Worm (Caenorhabditis elegans) whole organism, mixed stage, embryonic: ENCODE results near the gene znf-474.

Experiments used
- M03D4.4 ChIP-seq: sonication (generic microtip); optimal IDR thresholded peaks from 2 replicates; lab custom pipeline; 2017; ENCODE audit warnings: mild to moderate bottlenecking, missing genetic modification characterization, missing compliant biosample characterization
- bed-3 ChIP-seq: fragments of 200-800 bp; sonication (Bioruptor generic); optimal IDR thresholded peaks from 3 replicates; lab custom pipeline; 2018; ENCODE audit warnings: mild to moderate bottlenecking, missing genetic modification characterization, moderate library complexity, missing compliant biosample characterization
- blmp-1 ChIP-seq: fragments of 150-350 bp; optimal IDR thresholded peaks from 2 replicates; lab custom pipeline; 2014; ENCODE audit warnings: missing biosample characterization, missing genetic modification characterization
- ceh-39 ChIP-seq: fragments of 150-350 bp; optimal IDR thresholded peaks from 2 replicates; lab custom pipeline; 2014; ENCODE audit warnings: missing biosample characterization, missing genetic modification characterization
- ceh-43 ChIP-seq: fragments of 200-800 bp; sonication (Bioruptor generic); optimal IDR thresholded peaks from 2 replicates; lab custom pipeline; 2018; ENCODE audit warnings: mild to moderate bottlenecking, missing genetic modification characterization, moderate library complexity, missing compliant biosample characterization
- ceh-83 ChIP-seq: fragments of 200-800 bp; sonication (Bioruptor generic); optimal IDR thresholded peaks from 2 replicates; lab custom pipeline; 2018; ENCODE audit warnings: mild to moderate bottlenecking, missing genetic modification characterization, missing compliant biosample characterization
- ces-1 ChIP-seq: fragments of 150-350 bp; optimal IDR thresholded peaks from 2 replicates; lab custom pipeline; 2014; ENCODE audit warnings: missing biosample characterization, missing genetic modification reagents, missing genetic modification characterization
- cnd-1 ChIP-seq: fragments of 200-800 bp; sonication (Bioruptor generic); optimal IDR thresholded peaks from 2 replicates; lab custom pipeline; 2018; ENCODE audit warnings: mild to moderate bottlenecking, missing genetic modification characterization, missing compliant biosample characterization
- drap-1 ChIP-seq: fragments of 200-800 bp; sonication (Bioruptor generic); optimal IDR thresholded peaks from 3 replicates; lab custom pipeline; 2018; ENCODE audit warnings: mild to moderate bottlenecking, missing genetic modification characterization, missing compliant biosample characterization
- elt-1 ChIP-seq: sonication (generic microtip); optimal IDR thresholded peaks from 2 replicates; lab custom pipeline; 2017; ENCODE audit warnings: missing genetic modification characterization, mild to moderate bottlenecking, missing compliant biosample characterization, antibody characterized with exemption, moderate library complexity, borderline replicate concordance; ENCODE audit not compliant: insufficient read depth
- elt-3 ChIP-seq: fragments of 150-350 bp; optimal IDR thresholded peaks from 2 replicates; lab custom pipeline; 2014; ENCODE audit warnings: missing biosample characterization, missing genetic modification characterization
- flh-1 ChIP-seq: fragments of 200-800 bp; sonication (Bioruptor generic); optimal IDR thresholded peaks from 2 replicates; lab custom pipeline; 2018; ENCODE audit warnings: mild to moderate bottlenecking, missing genetic modification characterization, moderate library complexity, missing compliant biosample characterization
- ham-2 ChIP-seq: fragments of 200-800 bp; sonication (Bioruptor generic); optimal IDR thresholded peaks from 2 replicates; lab custom pipeline; 2018; ENCODE audit warnings: mild to moderate bottlenecking, missing genetic modification characterization, missing compliant biosample characterization
- hlh-1 ChIP-seq: fragments of 150-350 bp; optimal IDR thresholded peaks from 2 replicates; lab custom pipeline; 2014; ENCODE audit warnings: missing biosample characterization, missing genetic modification reagents, missing genetic modification characterization
- lin-13 ChIP-seq: fragments of 150-350 bp; optimal IDR thresholded peaks from 2 replicates; lab custom pipeline; 2014; ENCODE audit warnings: missing biosample characterization, missing genetic modification characterization
- lin-32 ChIP-seq: fragments of 200-800 bp; sonication (Bioruptor generic); optimal IDR thresholded peaks from 2 replicates; lab custom pipeline; 2018; ENCODE audit warnings: mild to moderate bottlenecking, missing genetic modification characterization, missing compliant biosample characterization
- lsy-2 ChIP-seq: fragments of 150-350 bp; optimal IDR thresholded peaks from 2 replicates; lab custom pipeline; 2014; ENCODE audit warnings: missing biosample characterization, missing genetic modification characterization
- mab-5 ChIP-seq: fragments of 150-350 bp; optimal IDR thresholded peaks from 2 replicates; lab custom pipeline; 2014; ENCODE audit warnings: missing biosample characterization, missing genetic modification characterization
- mep-1 ChIP-seq: fragments of 150-350 bp; optimal IDR thresholded peaks from 2 replicates; lab custom pipeline; 2017; ENCODE audit warnings: missing biosample characterization, missing genetic modification reagents, missing genetic modification characterization, inconsistent platforms
- mls-2 ChIP-seq: sonication (generic microtip); optimal IDR thresholded peaks from 2 replicates; lab custom pipeline; 2016; ENCODE audit warnings: mild to moderate bottlenecking, missing genetic modification characterization, moderate library complexity, missing compliant biosample characterization
- nhr-12 ChIP-seq: fragments of 150-350 bp; optimal IDR thresholded peaks from 2 replicates; lab custom pipeline; 2014; ENCODE audit warnings: missing biosample characterization, missing genetic modification characterization
- nhr-2 ChIP-seq: fragments of 150-350 bp; optimal IDR thresholded peaks from 2 replicates; lab custom pipeline; 2014; ENCODE audit warnings: missing biosample characterization, missing genetic modification characterization
- nhr-237 ChIP-seq: fragments of 150-350 bp; optimal IDR thresholded peaks from 2 replicates; lab custom pipeline; 2014; ENCODE audit warnings: missing biosample characterization, missing genetic modification characterization
- nhr-28 ChIP-seq: fragments of 150-350 bp; optimal IDR thresholded peaks from 2 replicates; lab custom pipeline; 2014; ENCODE audit warnings: missing biosample characterization, missing genetic modification characterization
- nhr-76 ChIP-seq: sonication (generic microtip); optimal IDR thresholded peaks from 2 replicates; lab custom pipeline; 2017; ENCODE audit warnings: missing biosample characterization, missing genetic modification characterization
- pha-4 ChIP-seq: fragments of 150-350 bp; optimal IDR thresholded peaks from 2 replicates; lab custom pipeline; 2018; ENCODE audit warnings: missing biosample characterization, missing genetic modification reagents, missing genetic modification characterization
- sem-2 ChIP-seq: fragments of 200-800 bp; sonication (Bioruptor generic); optimal IDR thresholded peaks from 2 replicates; lab custom pipeline; 2018; ENCODE audit warnings: mild to moderate bottlenecking, missing genetic modification characterization, missing compliant biosample characterization
- snpc-4 ChIP-seq: fragments of 150-350 bp; optimal IDR thresholded peaks from 2 replicates; lab custom pipeline; 2014; ENCODE audit warnings: missing biosample characterization, missing genetic modification characterization
- sptf-1 ChIP-seq: sonication (generic microtip); optimal IDR thresholded peaks from 2 replicates; lab custom pipeline; 2017; ENCODE audit warnings: mild to moderate bottlenecking, missing genetic modification characterization, moderate library complexity, missing compliant biosample characterization
- tbx-8 ChIP-seq: fragments of 200-800 bp; sonication (Bioruptor generic); optimal IDR thresholded peaks from 2 replicates; lab custom pipeline; 2018; ENCODE audit warnings: mild to moderate bottlenecking, missing genetic modification characterization, moderate library complexity, missing compliant biosample characterization
- unc-120 ChIP-seq: sonication (generic microtip); optimal IDR thresholded peaks from 2 replicates; lab custom pipeline; 2017; ENCODE audit warnings: missing genetic modification characterization, missing compliant biosample characterization; ENCODE audit not compliant: poor library complexity, severe bottlenecking
- unc-39 ChIP-seq: fragments of 150-350 bp; optimal IDR thresholded peaks from 2 replicates; lab custom pipeline; 2014; ENCODE audit warnings: missing biosample characterization, missing genetic modification characterization
- unc-62 ChIP-seq: fragments of 150-350 bp; optimal IDR thresholded peaks from 2 replicates; lab custom pipeline; 2014; ENCODE audit warnings: missing biosample characterization, missing genetic modification reagents, missing genetic modification characterization
- zip-8 ChIP-seq: fragments of 150-350 bp; optimal IDR thresholded peaks from 2 replicates; lab custom pipeline; 2014; ENCODE audit warnings: missing biosample characterization, missing genetic modification characterization
- ztf-11 ChIP-seq: fragments of 150-350 bp; optimal IDR thresholded peaks from 2 replicates; lab custom pipeline; 2014; ENCODE audit warnings: missing biosample characterization, missing genetic modification characterization

Gene znf-474

DNA sequence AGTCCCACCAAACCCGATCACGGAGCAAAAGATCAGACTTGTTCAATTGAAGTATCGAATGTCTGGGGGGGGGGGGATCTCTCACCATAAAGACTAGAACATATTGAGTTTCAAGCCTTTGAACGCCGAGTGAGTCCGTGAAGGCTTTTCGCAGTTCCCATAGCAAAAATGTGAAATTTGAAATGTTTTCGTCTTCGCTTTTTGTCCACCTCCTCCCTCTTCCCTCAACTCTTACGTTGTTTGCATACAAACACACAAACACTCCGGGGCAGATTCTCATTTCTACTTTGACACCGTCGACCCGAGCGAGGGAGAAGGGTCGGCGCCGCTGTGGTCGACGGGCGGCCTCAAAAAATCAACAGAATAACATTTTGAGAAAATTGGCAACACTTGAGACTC is 29.4 kb downstream of the znf-474 start:
- TF ChIP-seq nhr-28 (tag; lab: Kevin White, UChicago) (no peak), nhr-237 (tag; lab: Kevin White, UChicago) (no peak), drap-1 (peak; percentile 12), snpc-4 (tag; lab: Kevin White, UChicago) (no peak), tbx-8 (no peak), mep-1 (no peak), blmp-1 (no peak), pha-4 (tag; lab: Kevin White, UChicago) (peak; percentile 61), nhr-76 (no peak)

ce11 chrX:12179817-12180384 is 30.2 kb downstream of the znf-474 start:
- TF ChIP-seq blmp-1 = no peak
- TF ChIP-seq mep-1 = no peak
- no peak for TF ChIP-seq lsy-2 (tag; lab: Kevin White, UChicago)
- no peak for TF ChIP-seq nhr-2 (tag; lab: Kevin White, UChicago)
- TF ChIP-seq lin-32 (GFP tag; lab: Kevin White, UChicago) = no peak

- TF ChIP-seq unc-62 (GFP tag; lab: Kevin White, UChicago) = peak; percentile 92
- TF ChIP-seq snpc-4 (tag; lab: Kevin White, UChicago) = no peak
- TF ChIP-seq ces-1 (GFP tag; lab: Kevin White, UChicago) = peak; percentile 63
These were observed 31.0 kb downstream of the znf-474 start for ce11 chrX:12180681-12181080.

ce11 chrX:12181606-12182005 is 31.9 kb downstream of the znf-474 start:
- TF ChIP-seq pha-4 (tag; lab: Kevin White, UChicago) (peak; percentile 75), ces-1 (GFP tag; lab: Kevin White, UChicago) (peak; percentile 70), blmp-1 (no peak)

DNA sequence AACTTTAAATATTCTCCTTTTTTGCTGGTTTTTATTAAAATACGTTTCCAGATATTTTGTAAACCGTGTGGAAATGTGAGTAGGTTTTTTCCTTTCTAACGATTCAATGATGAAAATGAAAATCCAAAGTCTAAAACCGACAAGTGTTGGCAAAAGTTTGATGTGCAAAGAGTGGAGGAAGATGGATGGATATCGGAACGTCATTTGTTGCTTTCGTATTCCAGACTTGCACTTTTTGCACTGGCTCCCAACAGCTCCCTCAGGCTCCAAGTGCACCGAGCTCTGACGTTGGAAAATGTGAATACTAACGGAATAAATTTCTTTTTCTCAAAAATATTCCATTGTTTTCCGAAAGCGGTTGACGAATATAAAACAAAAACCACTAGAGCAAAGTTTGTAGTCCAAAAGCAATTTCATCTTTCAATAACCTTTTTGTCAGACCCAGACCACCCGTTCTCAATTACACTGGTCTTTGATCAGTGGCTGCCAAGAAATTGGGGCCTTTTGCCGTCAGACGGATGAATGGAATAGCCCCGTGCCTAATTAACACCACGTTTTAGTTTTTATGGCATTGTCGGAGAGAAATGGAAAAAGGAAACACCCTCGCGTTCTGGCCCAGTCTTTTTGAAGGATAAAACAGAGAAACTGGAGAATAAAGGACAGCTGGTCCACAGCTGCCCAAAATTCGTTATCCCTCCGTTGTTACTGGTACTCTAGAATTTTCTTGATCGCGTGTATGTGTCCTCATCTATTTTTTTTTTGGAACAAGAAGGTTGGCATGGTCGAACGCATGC is 33.2 kb downstream of the znf-474 start:
- no peak for TF ChIP-seq bed-3
- no peak for TF ChIP-seq sptf-1
- TF ChIP-seq zip-8 = no peak
- no peak for TF ChIP-seq mab-5 (tag; lab: Kevin White, UChicago)
- TF ChIP-seq tbx-8 = no peak
- TF ChIP-seq ham-2 (GFP tag; lab: Kevin White, UChicago) = no peak
- no peak for TF ChIP-seq M03D4.4 (tag; lab: Kevin White, UChicago)
- no peak for TF ChIP-seq nhr-12
- no peak for TF ChIP-seq mep-1
- no peak for TF ChIP-seq pha-4 (tag; lab: Kevin White, UChicago)
- no peak for TF ChIP-seq drap-1
- peak; percentile 35 for TF ChIP-seq ceh-43 (GFP tag; lab: Kevin White, UChicago)
- no peak for TF ChIP-seq elt-1
- no peak for TF ChIP-seq lin-13 (tag; lab: Kevin White, UChicago)
- no peak for TF ChIP-seq ceh-39 (tag; lab: Kevin White, UChicago)
- no peak for TF ChIP-seq lsy-2 (tag; lab: Kevin White, UChicago)
- no peak for TF ChIP-seq nhr-28 (tag; lab: Kevin White, UChicago)
- TF ChIP-seq unc-62 (GFP tag; lab: Kevin White, UChicago) = no peak
- TF ChIP-seq snpc-4 (tag; lab: Kevin White, UChicago) = no peak
- peak; percentile 99 for TF ChIP-seq lin-32 (GFP tag; lab: Kevin White, UChicago)
- TF ChIP-seq nhr-76 = no peak
- TF ChIP-seq cnd-1 (tag; lab: Kevin White, UChicago) = peak; percentile 58
- TF ChIP-seq sem-2 (GFP tag; lab: Kevin White, UChicago) = no peak
- no peak for TF ChIP-seq ztf-11
- no peak for TF ChIP-seq flh-1 (GFP tag; lab: Kevin White, UChicago)
- TF ChIP-seq nhr-2 (tag; lab: Kevin White, UChicago) = peak; percentile 38
- no peak for TF ChIP-seq blmp-1
- peak; percentile 62 for TF ChIP-seq mls-2 (tag; lab: Kevin White, UChicago)
- TF ChIP-seq nhr-237 (tag; lab: Kevin White, UChicago) = no peak
- TF ChIP-seq ceh-83 (GFP tag; lab: Kevin White, UChicago) = peak; percentile 37
- TF ChIP-seq unc-39 (tag; lab: Kevin White, UChicago) = no peak
- peak; percentile 63 for TF ChIP-seq ces-1 (GFP tag; lab: Kevin White, UChicago)
- TF ChIP-seq elt-3 (tag; lab: Kevin White, UChicago) = no peak
- no peak for TF ChIP-seq unc-120
- peak; percentile 59 for TF ChIP-seq hlh-1 (tag; lab: Kevin White, UChicago)
